Fruit fly (Drosophila melanogaster) whole organism, pupa: ENCODE results near the gene Srr.

Experiments
- CG17806 ChIP-seq: fragments of 200-800 bp; sonication (Bioruptor generic); optimal IDR thresholded peaks from 2 replicates; lab custom pipeline; 2018; ENCODE audit warnings: missing biosample characterization, mild to moderate bottlenecking, missing genetic modification characterization, moderate library complexity
- CG34367 ChIP-seq: fragments of 200-800 bp; sonication (Bioruptor generic); optimal IDR thresholded peaks from 2 replicates; lab custom pipeline; 2018; ENCODE audit warnings: missing biosample characterization, mild to moderate bottlenecking, missing genetic modification characterization
- EcR ChIP-seq: fragments of 200-800 bp; sonication (Bioruptor generic); optimal IDR thresholded peaks from 3 replicates; lab custom pipeline; 2019; ENCODE audit warnings: missing biosample characterization, missing genetic modification characterization, mild to moderate bottlenecking, moderate library complexity, missing genetic modification reagents
- Pif1B ChIP-seq: fragments of 200-800 bp; sonication (Bioruptor generic); optimal IDR thresholded peaks from 3 replicates; lab custom pipeline; 2016; ENCODE audit warnings: missing biosample characterization, missing genetic modification characterization
- fd96Ca ChIP-seq: fragments of 200-800 bp; sonication (Bioruptor generic); IDR thresholded peaks from 3 replicates; pipeline ENCODE4 v1.3.6; 2022; ENCODE audit warnings: missing biosample characterization, missing genetic modification characterization

DNA sequence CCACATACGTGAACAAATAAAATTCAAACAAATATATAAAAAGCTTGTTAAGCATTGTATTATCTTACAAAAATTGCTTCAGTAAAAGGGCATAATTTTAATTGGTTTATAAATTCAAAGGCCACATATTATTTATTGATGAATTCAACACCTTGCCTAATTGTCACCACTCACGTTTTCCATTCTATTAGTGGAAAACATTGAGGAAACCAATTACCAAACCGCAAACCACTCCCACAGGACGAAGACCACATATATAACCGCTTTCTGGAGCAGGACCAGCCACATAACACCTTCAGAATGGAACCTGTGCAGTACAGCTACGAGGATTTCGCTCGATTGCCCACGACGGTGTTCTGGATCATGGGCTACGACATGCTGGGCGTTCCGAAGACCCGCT, 32.7 kb downstream of the Srr start, which contains the start of gene Or85f:
- TF ChIP-seq CG17806 (tag; lab: Kevin White, UChicago): no peak
- TF ChIP-seq EcR (GFP tag; lab: Kevin White, UChicago): no peak
- no peak for TF ChIP-seq Pif1B (GFP tag; lab: Kevin White, UChicago)
- no peak for TF ChIP-seq CG34367 (tag; lab: Kevin White, UChicago)
- no peak for TF ChIP-seq fd96Ca (GFP tag; lab: Robert Waterston, UW)
